Fruit fly (Drosophila melanogaster) whole organism, embryonic: ENCODE results near the gene CG11975.

Experiments used
- B-H1 ChIP-seq: fragments of 200-800 bp; sonication (Bioruptor generic); IDR thresholded peaks from 3 replicates; pipeline ENCODE4 v1.3.6; 2022; ENCODE audit warnings: missing biosample characterization, missing genetic modification characterization
- Bdp1 ChIP-seq: fragments of 200-800 bp; sonication (Bioruptor generic); optimal IDR thresholded peaks from 3 replicates; lab custom pipeline; 2016; ENCODE audit warnings: missing biosample characterization, missing genetic modification characterization
- CG11398 ChIP-seq: fragments of 200-800 bp; sonication (Bioruptor generic); optimal IDR thresholded peaks from 2 replicates; lab custom pipeline; 2016; ENCODE audit warnings: missing biosample characterization, missing genetic modification characterization
- CG11504 ChIP-seq: fragments of 200-800 bp; sonication (Bioruptor generic); optimal IDR thresholded peaks from 3 replicates; lab custom pipeline; 2019; ENCODE audit warnings: missing biosample characterization, mild to moderate bottlenecking, missing genetic modification characterization, moderate library complexity
- CG17612 ChIP-seq: fragments of 200-800 bp; sonication (Bioruptor generic); IDR thresholded peaks from 2 replicates; pipeline ENCODE4 v1.3.6; 2022; ENCODE audit warnings: missing biosample characterization, missing genetic modification characterization
- CG1792 ChIP-seq: fragments of 200-800 bp; sonication (Bioruptor generic); optimal IDR thresholded peaks from 2 replicates; lab custom pipeline; 2016; ENCODE audit warnings: missing biosample characterization, missing genetic modification characterization
- CG2116 ChIP-seq: fragments of 200-800 bp; sonication (Bioruptor generic); optimal IDR thresholded peaks from 3 replicates; lab custom pipeline; 2018; ENCODE audit warnings: missing biosample characterization, mild to moderate bottlenecking, missing genetic modification characterization
- CG2875 ChIP-seq: fragments of 200-800 bp; sonication (Bioruptor generic); optimal IDR thresholded peaks from 2 replicates; lab custom pipeline; 2017; ENCODE audit warnings: missing biosample characterization, mild to moderate bottlenecking, missing genetic modification characterization, missing genetic modification reagents
- CG3407 ChIP-seq: fragments of 200-800 bp; sonication (Bioruptor generic); optimal IDR thresholded peaks from 2 replicates; lab custom pipeline; 2018; ENCODE audit warnings: missing biosample characterization, mild to moderate bottlenecking, missing genetic modification characterization
- CG42726 ChIP-seq: fragments of 200-800 bp; sonication (Bioruptor generic); IDR thresholded peaks from 2 replicates; pipeline ENCODE4 v1.3.6; 2022; ENCODE audit warnings: missing biosample characterization, missing genetic modification characterization; ENCODE audit not compliant: partially characterized antibody
- CG43689 ChIP-seq: fragments of 200-800 bp; sonication (Bioruptor generic); IDR thresholded peaks from 2 replicates; pipeline ENCODE4 v1.3.6; 2022; ENCODE audit warnings: missing biosample characterization, missing genetic modification characterization
- CG4854 ChIP-seq: fragments of 200-800 bp; sonication (Bioruptor generic); optimal IDR thresholded peaks from 2 replicates; lab custom pipeline; 2016; ENCODE audit warnings: missing biosample characterization, missing genetic modification characterization, inconsistent platforms
- CG5245 ChIP-seq: fragments of 200-800 bp; sonication (Bioruptor generic); optimal IDR thresholded peaks from 3 replicates; lab custom pipeline; 2016; ENCODE audit warnings: missing biosample characterization, missing genetic modification characterization
- CG7271 ChIP-seq: fragments of 200-800 bp; sonication (Bioruptor generic); optimal IDR thresholded peaks from 2 replicates; lab custom pipeline; 2018; ENCODE audit warnings: missing biosample characterization, mild to moderate bottlenecking, missing genetic modification characterization, moderate library complexity
- Chrac-16 ChIP-seq: fragments of 200-800 bp; sonication (Bioruptor generic); optimal IDR thresholded peaks from 3 replicates; lab custom pipeline; 2016; ENCODE audit warnings: missing biosample characterization, missing genetic modification characterization
- Doc2 ChIP-seq: fragments of 200-800 bp; sonication (Bioruptor generic); IDR thresholded peaks from 2 replicates; pipeline ENCODE4 v1.3.6; 2022; ENCODE audit warnings: missing biosample characterization, missing genetic modification characterization
- Fer2 ChIP-seq: fragments of 200-800 bp; sonication (Bioruptor generic); optimal IDR thresholded peaks from 2 replicates; lab custom pipeline; 2018; ENCODE audit warnings: missing biosample characterization, mild to moderate bottlenecking, missing genetic modification characterization, moderate library complexity
- Gsc ChIP-seq: fragments of 200-800 bp; sonication (Bioruptor generic); IDR thresholded peaks from 2 replicates; pipeline ENCODE4 v1.3.6; 2022; ENCODE audit warnings: missing biosample characterization, missing genetic modification characterization
- HLH3B ChIP-seq: fragments of 200-800 bp; sonication (Bioruptor generic); IDR thresholded peaks from 2 replicates; pipeline ENCODE4 v1.3.6; 2022; ENCODE audit warnings: missing biosample characterization, missing genetic modification characterization
- Jarid2 ChIP-seq: fragments of 200-800 bp; sonication (Bioruptor generic); optimal IDR thresholded peaks from 3 replicates; lab custom pipeline; 2017; ENCODE audit warnings: mild to moderate bottlenecking, missing biosample characterization, missing genetic modification reagents, missing genetic modification characterization
- Mrtf ChIP-seq: fragments of 200-800 bp; sonication (Bioruptor generic); IDR thresholded peaks from 3 replicates; pipeline ENCODE4 v1.3.6; 2022; ENCODE audit warnings: missing biosample characterization, missing genetic modification characterization
- NC2β ChIP-seq: fragments of 200-800 bp; sonication (Bioruptor generic); optimal IDR thresholded peaks from 2 replicates; lab custom pipeline; 2016; ENCODE audit warnings: missing biosample characterization, missing genetic modification characterization
- Neu2 ChIP-seq: fragments of 200-800 bp; sonication (Bioruptor generic); optimal IDR thresholded peaks from 3 replicates; lab custom pipeline; 2016; ENCODE audit warnings: missing biosample characterization, missing genetic modification characterization, borderline replicate concordance
- Nf-YC ChIP-seq: fragments of 200-800 bp; optimal IDR thresholded peaks from 3 replicates; lab custom pipeline; 2019; ENCODE audit warnings: missing biosample characterization, mild to moderate bottlenecking, missing genetic modification characterization, moderate library complexity
- Pdp1 ChIP-seq, 2 experiments: fragments of 200-800 bp; sonication (Bioruptor generic); optimal IDR thresholded peaks; 3 replicates each; lab custom pipeline; 2016; ENCODE audit warnings: missing biosample characterization in 2 of 2, missing genetic modification characterization in 2 of 2, mild to moderate bottlenecking in 1 of 2, moderate library complexity in 1 of 2
- Ptx1 ChIP-seq: fragments of 200-800 bp; sonication (Bioruptor generic); IDR thresholded peaks from 2 replicates; pipeline ENCODE4 v1.3.6; 2022; ENCODE audit warnings: missing biosample characterization, missing genetic modification characterization
- Sox100B ChIP-seq: fragments of 200-800 bp; sonication (Bioruptor generic); optimal IDR thresholded peaks from 3 replicates; lab custom pipeline; 2018; ENCODE audit warnings: missing biosample characterization, mild to moderate bottlenecking, missing genetic modification characterization
- bab2 ChIP-seq: fragments of 200-800 bp; sonication (Bioruptor generic); optimal IDR thresholded peaks from 2 replicates; lab custom pipeline; 2016; ENCODE audit warnings: missing biosample characterization, missing genetic modification characterization
- bbx ChIP-seq: fragments of 200-800 bp; sonication (Bioruptor generic); IDR thresholded peaks from 2 replicates; pipeline ENCODE4 v1.3.6; 2022; ENCODE audit warnings: missing biosample characterization, missing genetic modification characterization; ENCODE audit not compliant: partially characterized antibody
- cas ChIP-seq: fragments of 200-800 bp; sonication (Bioruptor generic); IDR thresholded peaks from 2 replicates; pipeline ENCODE4 v1.3.6; 2022; ENCODE audit warnings: missing biosample characterization, missing genetic modification characterization
- exex ChIP-seq: fragments of 200-800 bp; sonication (Bioruptor generic); optimal IDR thresholded peaks from 4 replicates; lab custom pipeline; 2018; ENCODE audit warnings: missing biosample characterization, mild to moderate bottlenecking, missing genetic modification characterization, moderate library complexity
- fd102C ChIP-seq: fragments of 200-800 bp; sonication (Bioruptor generic); optimal IDR thresholded peaks from 2 replicates; lab custom pipeline; 2018; ENCODE audit warnings: missing biosample characterization, mild to moderate bottlenecking, missing genetic modification characterization, moderate library complexity
- fd64A ChIP-seq: fragments of 200-800 bp; sonication (Bioruptor generic); optimal IDR thresholded peaks from 3 replicates; lab custom pipeline; 2018; ENCODE audit warnings: missing biosample characterization, mild to moderate bottlenecking, missing genetic modification characterization
- gsb-n ChIP-seq: fragments of 200-800 bp; sonication (Bioruptor generic); optimal IDR thresholded peaks from 3 replicates; lab custom pipeline; 2018; ENCODE audit warnings: missing biosample characterization, mild to moderate bottlenecking, missing genetic modification characterization
- inv ChIP-seq: fragments of 200-800 bp; sonication (Bioruptor generic); IDR thresholded peaks from 2 replicates; pipeline ENCODE4 v1.3.6; 2022; ENCODE audit warnings: missing biosample characterization, missing genetic modification characterization; ENCODE audit not compliant: partially characterized antibody
- jumu ChIP-seq: fragments of 200-800 bp; sonication (Bioruptor generic); optimal IDR thresholded peaks from 3 replicates; lab custom pipeline; 2016; ENCODE audit warnings: missing biosample characterization, missing genetic modification characterization
- luna ChIP-seq: fragments of 200-800 bp; sonication (Bioruptor generic); optimal IDR thresholded peaks from 2 replicates; lab custom pipeline; 2016; ENCODE audit warnings: missing biosample characterization, missing genetic modification characterization
- mirr ChIP-seq: fragments of 200-800 bp; sonication (Bioruptor generic); optimal IDR thresholded peaks from 3 replicates; lab custom pipeline; 2018; ENCODE audit warnings: missing biosample characterization, mild to moderate bottlenecking, missing genetic modification characterization
- nau ChIP-seq: fragments of 200-800 bp; sonication (Bioruptor generic); optimal IDR thresholded peaks from 3 replicates; lab custom pipeline; 2017; ENCODE audit warnings: missing biosample characterization, mild to moderate bottlenecking, missing genetic modification characterization, missing genetic modification reagents
- odd ChIP-seq: fragments of 200-800 bp; sonication (Bioruptor generic); optimal IDR thresholded peaks from 2 replicates; lab custom pipeline; 2017; ENCODE audit warnings: missing biosample characterization, mild to moderate bottlenecking, missing genetic modification characterization
- salm ChIP-seq: fragments of 200-800 bp; sonication (Bioruptor generic); optimal IDR thresholded peaks from 2 replicates; lab custom pipeline; 2018; ENCODE audit warnings: missing biosample characterization, mild to moderate bottlenecking, missing genetic modification characterization
- sna ChIP-seq: fragments of 200-800 bp; sonication (Bioruptor generic); IDR thresholded peaks from 2 replicates; pipeline ENCODE4 v1.3.6; 2022; ENCODE audit warnings: missing biosample characterization, missing genetic modification characterization; ENCODE audit not compliant: partially characterized antibody
- so ChIP-seq: fragments of 200-800 bp; sonication (Bioruptor generic); IDR thresholded peaks from 3 replicates; pipeline ENCODE4 v1.3.6; 2022; ENCODE audit warnings: missing biosample characterization, missing genetic modification characterization
- tin ChIP-seq: fragments of 200-800 bp; sonication (Bioruptor generic); optimal IDR thresholded peaks from 3 replicates; lab custom pipeline; 2016; ENCODE audit warnings: missing biosample characterization, missing genetic modification characterization
- trem ChIP-seq: fragments of 200-800 bp; optimal IDR thresholded peaks from 3 replicates; lab custom pipeline; 2019; ENCODE audit warnings: missing biosample characterization, mild to moderate bottlenecking, missing genetic modification characterization, moderate library complexity
- trh ChIP-seq: fragments of 200-800 bp; sonication (Bioruptor generic); optimal IDR thresholded peaks from 2 replicates; lab custom pipeline; 2016; ENCODE audit warnings: missing biosample characterization, missing genetic modification characterization
- vnd ChIP-seq: fragments of 200-800 bp; sonication (Bioruptor generic); IDR thresholded peaks from 3 replicates; pipeline ENCODE4 v1.3.6; 2022; ENCODE audit warnings: missing biosample characterization, missing genetic modification characterization; ENCODE audit not compliant: partially characterized antibody
- wek ChIP-seq: fragments of 200-800 bp; sonication (Bioruptor generic); optimal IDR thresholded peaks from 3 replicates; lab custom pipeline; 2018; ENCODE audit warnings: missing biosample characterization, mild to moderate bottlenecking, missing genetic modification characterization, moderate library complexity
- z ChIP-seq: fragments of 200-800 bp; sonication (Bioruptor generic); IDR thresholded peaks from 3 replicates; pipeline ENCODE4 v1.3.6; 2022; ENCODE audit warnings: missing biosample characterization, missing genetic modification characterization

CG11975 gene

DNA sequence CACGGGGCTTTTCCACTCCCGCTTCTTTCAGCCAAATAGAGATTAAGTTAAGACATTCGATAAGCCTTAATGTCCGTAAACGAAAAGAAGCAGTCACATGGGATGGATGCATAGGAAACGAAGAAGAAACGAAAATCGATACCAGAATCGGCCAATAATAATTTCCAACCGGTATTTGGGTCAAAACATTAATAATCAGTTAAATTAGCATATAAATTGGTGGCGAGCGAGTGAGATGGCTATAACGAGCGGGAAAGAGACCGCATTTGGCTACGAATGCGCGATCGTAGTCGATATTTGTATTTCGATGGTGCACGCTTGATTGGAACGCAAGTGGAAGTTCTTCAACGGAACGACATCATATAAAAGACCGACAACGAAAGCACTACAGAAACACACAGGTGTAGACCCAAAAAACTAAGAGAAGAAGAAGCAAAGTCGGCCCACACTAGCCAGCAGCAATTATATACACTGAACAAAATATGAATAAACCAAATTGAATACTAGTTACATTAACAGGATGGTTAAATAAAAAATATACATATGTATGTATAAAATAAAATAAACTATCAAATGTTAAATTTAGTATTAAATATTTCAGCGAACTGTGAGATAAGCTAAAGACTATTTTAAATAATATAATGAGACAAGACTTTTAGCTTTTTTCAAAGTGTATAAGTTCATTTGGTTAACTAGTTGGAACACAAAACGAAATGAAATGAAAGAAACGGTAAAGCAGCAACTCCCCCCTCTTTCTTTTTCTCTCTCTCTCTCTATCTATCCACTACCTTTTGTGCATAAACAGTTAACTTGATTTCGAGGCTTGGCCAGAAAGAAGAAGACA, 38.3 kb upstream of the CG11975 start (continued):
- no peak for TF ChIP-seq CG2116 (GFP tag; lab: Kevin White, UChicago)
- no peak for TF ChIP-seq CG11504 (tag; lab: Kevin White, UChicago)
- no peak for TF ChIP-seq fd102C
- no peak for TF ChIP-seq nau
- peak; percentile 1 for TF ChIP-seq odd
- no peak for TF ChIP-seq Neu2 (GFP tag; lab: Kevin White, UChicago)
- TF ChIP-seq inv: no peak
- peak; percentile 12 for TF ChIP-seq tin (GFP tag; lab: Kevin White, UChicago)
- TF ChIP-seq Mrtf (GFP tag; lab: Robert Waterston, UW): no peak
- TF ChIP-seq Sox100B: peak; percentile 79
- TF ChIP-seq Chrac-16 (GFP tag; lab: Kevin White, UChicago): peak; percentile 11
- TF ChIP-seq CG7271 (tag; lab: Kevin White, UChicago): no peak
- peak; percentile 24 for TF ChIP-seq Nf-YC
- no peak for TF ChIP-seq CG11398
- no peak for TF ChIP-seq luna (GFP tag; lab: Kevin White, UChicago)
- TF ChIP-seq z: no peak
- no peak for TF ChIP-seq exex (tag; lab: Kevin White, UChicago)
- TF ChIP-seq gsb-n (tag; lab: Kevin White, UChicago): peak; percentile 84
- TF ChIP-seq jumu (GFP tag; lab: Kevin White, UChicago): no peak
- TF ChIP-seq CG17612: no peak
- TF ChIP-seq CG5245 (GFP tag; lab: Kevin White, UChicago): no peak
- TF ChIP-seq wek (GFP tag; lab: Kevin White, UChicago): no peak
- TF ChIP-seq trh (GFP tag; lab: Kevin White, UChicago): no peak
- TF ChIP-seq CG3407 (GFP tag; lab: Kevin White, UChicago): peak; percentile 47
- no peak for TF ChIP-seq CG42726 (GFP tag; lab: Robert Waterston, UW)
- no peak for TF ChIP-seq Doc2 (GFP tag; lab: Robert Waterston, UW)
- TF ChIP-seq vnd: no peak
- TF ChIP-seq HLH3B: peak; percentile 56
- peak; percentile 80 for TF ChIP-seq trem (tag; lab: Kevin White, UChicago)
- no peak for TF ChIP-seq Fer2
- peak; percentile 4 for TF ChIP-seq CG2875 (GFP tag; lab: Kevin White, UChicago)
- TF ChIP-seq sna (GFP tag; lab: Robert Waterston, UW): no peak
- no peak for TF ChIP-seq B-H1 (GFP tag; lab: Robert Waterston, UW)
- TF ChIP-seq Ptx1 (GFP tag; lab: Robert Waterston, UW): peak; percentile 63; the same call in 1 of the 2 replicates
- TF ChIP-seq CG1792: no peak
- no peak for TF ChIP-seq Jarid2
- TF ChIP-seq cas (GFP tag; lab: Robert Waterston, UW): no peak
- no peak for TF ChIP-seq Bdp1 (GFP tag; lab: Kevin White, UChicago)
- no peak for TF ChIP-seq CG4854 (GFP tag; lab: Kevin White, UChicago)
- no peak for TF ChIP-seq Gsc (GFP tag; lab: Robert Waterston, UW)
- no peak for TF ChIP-seq NC2β
- TF ChIP-seq Pdp1 (GFP tag; optimal IDR thresholded peaks at IDR 0.05; lab: Kevin White, UChicago): no peak
- TF ChIP-seq so (GFP tag; lab: Robert Waterston, UW): no peak
- TF ChIP-seq bab2 (GFP tag; lab: Kevin White, UChicago): no peak
- TF ChIP-seq bbx (GFP tag; lab: Robert Waterston, UW): no peak
- TF ChIP-seq mirr: no peak
- TF ChIP-seq CG43689 (GFP tag; lab: Robert Waterston, UW): no peak
- TF ChIP-seq fd64A: no peak
- TF ChIP-seq salm (tag; lab: Kevin White, UChicago): peak; percentile 25
